Fruit fly (Drosophila melanogaster) whole organism, embryonic: Measurements from ENCODE around the gene CG33299.
A peak's percentile ranks its signal among the peaks of the same experiment; 100 is the strongest.

Experiments used
- BEAF-32 ChIP-seq: fragments of 200-800 bp; sonication (Bioruptor generic); optimal IDR thresholded peaks from 3 replicates; lab custom pipeline; 2017; ENCODE audit warnings: missing biosample characterization, missing genetic modification characterization, mild to moderate bottlenecking, moderate library complexity, missing genetic modification reagents
- BtbVII ChIP-seq: fragments of 200-800 bp; sonication (Bioruptor generic); optimal IDR thresholded peaks from 3 replicates; lab custom pipeline; 2017; ENCODE audit warnings: missing biosample characterization, mild to moderate bottlenecking, missing genetic modification characterization
- CG10209 ChIP-seq: fragments of 200-800 bp; sonication (Bioruptor generic); optimal IDR thresholded peaks from 3 replicates; lab custom pipeline; 2017; ENCODE audit warnings: missing biosample characterization, mild to moderate bottlenecking, missing genetic modification characterization, missing genetic modification reagents
- CG10462 ChIP-seq: fragments of 200-800 bp; sonication (Bioruptor generic); optimal IDR thresholded peaks from 2 replicates; lab custom pipeline; 2016; ENCODE audit warnings: missing biosample characterization, missing genetic modification characterization
- CG10654 ChIP-seq: fragments of 200-800 bp; sonication (Bioruptor generic); optimal IDR thresholded peaks from 2 replicates; lab custom pipeline; 2016; ENCODE audit warnings: missing biosample characterization, missing genetic modification characterization
- CG11247 ChIP-seq: fragments of 200-800 bp; sonication (Bioruptor generic); IDR thresholded peaks from 2 replicates; pipeline ENCODE4 v1.3.6; 2022; ENCODE audit warnings: missing biosample characterization, missing genetic modification characterization
- CG12104 ChIP-seq: fragments of 200-800 bp; sonication (Bioruptor generic); optimal IDR thresholded peaks from 3 replicates; lab custom pipeline; 2016; ENCODE audit warnings: missing biosample characterization, missing genetic modification characterization
- CG12219 ChIP-seq: fragments of 200-800 bp; sonication (Bioruptor generic); optimal IDR thresholded peaks from 3 replicates; lab custom pipeline; 2018; ENCODE audit warnings: missing biosample characterization, mild to moderate bottlenecking, missing genetic modification characterization
- CG12236 ChIP-seq: fragments of 200-800 bp; sonication (Bioruptor generic); optimal IDR thresholded peaks from 2 replicates; lab custom pipeline; 2016; ENCODE audit warnings: missing biosample characterization, missing genetic modification characterization
- CG13287 ChIP-seq: fragments of 200-800 bp; sonication (Bioruptor generic); IDR thresholded peaks from 2 replicates; pipeline ENCODE4 v1.3.6; 2022; ENCODE audit warnings: missing biosample characterization, missing genetic modification characterization; ENCODE audit not compliant: partially characterized antibody
- CG14860 ChIP-seq: fragments of 200-800 bp; sonication (Bioruptor generic); IDR thresholded peaks from 3 replicates; pipeline ENCODE4 v1.3.6; 2022; ENCODE audit warnings: missing biosample characterization, missing genetic modification characterization; ENCODE audit not compliant: partially characterized antibody
- CG18476 ChIP-seq: fragments of 200-800 bp; sonication (Bioruptor generic); optimal IDR thresholded peaks from 2 replicates; lab custom pipeline; 2016; ENCODE audit warnings: missing biosample characterization, mild to moderate bottlenecking, missing genetic modification characterization
- CG30020 ChIP-seq: fragments of 200-800 bp; optimal IDR thresholded peaks from 2 replicates; lab custom pipeline; 2019; ENCODE audit warnings: missing biosample characterization, mild to moderate bottlenecking, missing genetic modification characterization, moderate library complexity
- CG30403 ChIP-seq: fragments of 200-800 bp; sonication (Bioruptor generic); optimal IDR thresholded peaks from 3 replicates; lab custom pipeline; 2016; ENCODE audit warnings: missing biosample characterization, missing genetic modification characterization
- CG4820 ChIP-seq: fragments of 200-800 bp; sonication (Bioruptor generic); optimal IDR thresholded peaks from 3 replicates; lab custom pipeline; 2016; ENCODE audit warnings: missing biosample characterization, missing genetic modification characterization
- CG7745 ChIP-seq: fragments of 200-800 bp; sonication (Bioruptor generic); optimal IDR thresholded peaks from 2 replicates; lab custom pipeline; 2018; ENCODE audit warnings: missing biosample characterization, mild to moderate bottlenecking, missing genetic modification characterization, moderate library complexity
- CG8924 ChIP-seq: fragments of 200-800 bp; optimal IDR thresholded peaks from 3 replicates; lab custom pipeline; 2019; ENCODE audit warnings: missing biosample characterization, mild to moderate bottlenecking, missing genetic modification characterization, moderate library complexity
- D19B ChIP-seq: fragments of 200-800 bp; sonication (Bioruptor generic); optimal IDR thresholded peaks from 2 replicates; lab custom pipeline; 2017; ENCODE audit warnings: missing biosample characterization, mild to moderate bottlenecking, missing genetic modification characterization
- E2f2 ChIP-seq: fragments of 200-800 bp; sonication (Bioruptor generic); IDR thresholded peaks from 2 replicates; pipeline ENCODE4 v1.3.6; 2022; ENCODE audit warnings: missing biosample characterization, missing genetic modification characterization
- Elba2 ChIP-seq: fragments of 200-800 bp; sonication (Bioruptor generic); optimal IDR thresholded peaks from 3 replicates; lab custom pipeline; 2016; ENCODE audit warnings: missing biosample characterization, missing genetic modification characterization
- Ets97D ChIP-seq: fragments of 200-800 bp; sonication (Bioruptor generic); optimal IDR thresholded peaks from 3 replicates; lab custom pipeline; 2016; ENCODE audit warnings: missing biosample characterization, missing genetic modification characterization
- Fer3 ChIP-seq: fragments of 200-800 bp; sonication (Bioruptor generic); optimal IDR thresholded peaks from 2 replicates; lab custom pipeline; 2018; ENCODE audit warnings: missing biosample characterization, mild to moderate bottlenecking, missing genetic modification characterization, moderate library complexity
- Sin3A ChIP-seq: fragments of >200 bp; optimal IDR thresholded peaks from 2 replicates; lab custom pipeline; 2018
- Six4 ChIP-seq: fragments of 200-800 bp; sonication (Bioruptor generic); optimal IDR thresholded peaks from 2 replicates; lab custom pipeline; 2016; ENCODE audit warnings: missing biosample characterization, missing genetic modification characterization
- Trl ChIP-seq, 3 experiments: fragments of >200 bp in 2 of 3; fragments of 200-800 bp in 1 of 3; sonication (Bioruptor generic) in 1 of 3; optimal IDR thresholded peaks; 2 replicates in 1 of 3; 3 replicates in 2 of 3; lab custom pipeline; 2016 to 2017; ENCODE audit warnings: missing biosample characterization in 1 of 3, missing genetic modification characterization in 1 of 3
- ase ChIP-seq: fragments of 200-800 bp; sonication (Bioruptor generic); IDR thresholded peaks from 3 replicates; pipeline ENCODE4 v1.3.6; 2022; ENCODE audit warnings: missing biosample characterization, missing genetic modification characterization
- bbx ChIP-seq: fragments of 200-800 bp; sonication (Bioruptor generic); IDR thresholded peaks from 2 replicates; pipeline ENCODE4 v1.3.6; 2022; ENCODE audit warnings: missing biosample characterization, missing genetic modification characterization; ENCODE audit not compliant: partially characterized antibody
- cato ChIP-seq: fragments of 200-800 bp; sonication (Bioruptor generic); optimal IDR thresholded peaks from 2 replicates; lab custom pipeline; 2016; ENCODE audit warnings: missing biosample characterization, missing genetic modification characterization, borderline replicate concordance
- cg ChIP-seq: fragments of 200-800 bp; sonication (Bioruptor generic); optimal IDR thresholded peaks from 3 replicates; lab custom pipeline; 2019; ENCODE audit warnings: missing biosample characterization, mild to moderate bottlenecking, missing genetic modification characterization, moderate library complexity
- chinmo ChIP-seq: fragments of 200-800 bp; sonication (Bioruptor generic); IDR thresholded peaks from 4 replicates; pipeline ENCODE4 v1.3.6; 2022; ENCODE audit warnings: missing biosample characterization, missing genetic modification characterization; ENCODE audit not compliant: partially characterized antibody
- grn ChIP-seq: fragments of 200-800 bp; sonication (Bioruptor generic); optimal IDR thresholded peaks from 3 replicates; lab custom pipeline; 2017; ENCODE audit warnings: missing biosample characterization, missing genetic modification characterization
- hb ChIP-seq: fragments of 200-800 bp; sonication (Bioruptor generic); IDR thresholded peaks from 3 replicates; pipeline ENCODE4 v1.3.6; 2022; ENCODE audit warnings: missing biosample characterization, missing genetic modification characterization; ENCODE audit not compliant: partially characterized antibody
- ind ChIP-seq: fragments of 200-800 bp; sonication (Bioruptor generic); optimal IDR thresholded peaks from 3 replicates; lab custom pipeline; 2016; ENCODE audit warnings: missing biosample characterization, missing genetic modification characterization
- lilli ChIP-seq: fragments of 200-800 bp; sonication (Bioruptor generic); optimal IDR thresholded peaks from 3 replicates; lab custom pipeline; 2016; ENCODE audit warnings: missing biosample characterization, missing genetic modification characterization
- lola ChIP-seq, 3 experiments: fragments of >200 bp in 2 of 3; fragments of 200-800 bp in 1 of 3; sonication (Bioruptor generic) in 1 of 3; optimal IDR thresholded peaks; 2 replicates each; lab custom pipeline; 2017 to 2019; ENCODE audit warnings: missing biosample characterization in 3 of 3, missing genetic modification characterization in 3 of 3, mild to moderate bottlenecking in 1 of 3, moderate library complexity in 1 of 3
- mld ChIP-seq: fragments of 200-800 bp; sonication (Bioruptor generic); IDR thresholded peaks from 3 replicates; pipeline ENCODE4 v1.3.6; 2022; ENCODE audit warnings: missing biosample characterization, missing genetic modification characterization; ENCODE audit not compliant: partially characterized antibody
- nerfin-2 ChIP-seq: fragments of 200-800 bp; sonication (Bioruptor generic); IDR thresholded peaks from 2 replicates; pipeline ENCODE4 v1.3.6; 2022; ENCODE audit warnings: missing biosample characterization, missing genetic modification characterization; ENCODE audit not compliant: partially characterized antibody
- nom ChIP-seq: fragments of 200-800 bp; sonication (Bioruptor generic); optimal IDR thresholded peaks from 2 replicates; lab custom pipeline; 2017; ENCODE audit warnings: missing biosample characterization, missing genetic modification characterization, mild to moderate bottlenecking, moderate library complexity, missing genetic modification reagents
- pan ChIP-seq, 4 experiments: fragments of >200 bp in 3 of 4; fragments of 200-800 bp in 1 of 4; sonication (Bioruptor generic) in 1 of 4; optimal IDR thresholded peaks in 3 of 4; IDR thresholded peaks in 1 of 4; 2 replicates each; pipeline versions ENCODE4 v1.3.6 to Lab custom; 2017 to 2022; ENCODE audit warnings: missing biosample characterization in 2 of 4, missing genetic modification characterization in 2 of 4, mixed read lengths in 1 of 4
- pnt ChIP-seq: fragments of 200-800 bp; sonication (Bioruptor generic); optimal IDR thresholded peaks from 3 replicates; lab custom pipeline; 2016; ENCODE audit warnings: missing biosample characterization, missing genetic modification characterization
- sens-2 ChIP-seq: fragments of 200-800 bp; sonication (Bioruptor generic); IDR thresholded peaks from 2 replicates; pipeline ENCODE4 v1.3.6; 2022; ENCODE audit warnings: missing biosample characterization, missing genetic modification characterization
- sim ChIP-seq: fragments of 200-800 bp; sonication (Bioruptor generic); IDR thresholded peaks from 2 replicates; pipeline ENCODE4 v1.3.6; 2022; ENCODE audit warnings: missing biosample characterization, missing genetic modification characterization
- slp2 ChIP-seq: fragments of 200-800 bp; sonication (Bioruptor generic); optimal IDR thresholded peaks from 2 replicates; lab custom pipeline; 2016; ENCODE audit warnings: missing biosample characterization, missing genetic modification characterization
- sob ChIP-seq: fragments of 200-800 bp; sonication (Bioruptor generic); IDR thresholded peaks from 2 replicates; pipeline ENCODE4 v1.3.6; 2022; ENCODE audit warnings: missing biosample characterization, missing genetic modification characterization
- stc ChIP-seq: fragments of 200-800 bp; sonication (Bioruptor generic); IDR thresholded peaks from 2 replicates; pipeline ENCODE4 v1.3.6; 2022; ENCODE audit warnings: missing biosample characterization, missing genetic modification characterization
- sug ChIP-seq: fragments of 200-800 bp; optimal IDR thresholded peaks from 2 replicates; lab custom pipeline; 2019; ENCODE audit warnings: missing biosample characterization, mild to moderate bottlenecking, missing genetic modification characterization, moderate library complexity
- tll ChIP-seq, 2 experiments: fragments of 200-800 bp in 1 of 2; fragments of >200 bp in 1 of 2; sonication (Bioruptor generic) in 1 of 2; optimal IDR thresholded peaks; 2 replicates each; lab custom pipeline; 2017 to 2019; ENCODE audit warnings: missing biosample characterization in 2 of 2, missing genetic modification characterization in 2 of 2, mild to moderate bottlenecking in 1 of 2, moderate library complexity in 1 of 2
- unc-4 ChIP-seq: fragments of 200-800 bp; sonication (Bioruptor generic); IDR thresholded peaks from 2 replicates; pipeline ENCODE4 v1.3.6; 2022; ENCODE audit warnings: missing biosample characterization, missing genetic modification characterization; ENCODE audit not compliant: partially characterized antibody
- vnd ChIP-seq: fragments of 200-800 bp; sonication (Bioruptor generic); IDR thresholded peaks from 3 replicates; pipeline ENCODE4 v1.3.6; 2022; ENCODE audit warnings: missing biosample characterization, missing genetic modification characterization; ENCODE audit not compliant: partially characterized antibody

CG33299 gene

dm6 chr2L:9660516-9660920, 4.1 kb downstream of the CG33299 start (continued):
- TF ChIP-seq E2f2: peak; percentile 45; the same call in 1 of the 2 replicates
- TF ChIP-seq unc-4 (GFP tag; lab: Robert Waterston, UW): no peak
- TF ChIP-seq tll (GFP tag; optimal IDR thresholded peaks at IDR 0.05; lab: Kevin White, UChicago): no peak
- TF ChIP-seq bbx (GFP tag; lab: Robert Waterston, UW): no peak
- peak; percentile 73 for TF ChIP-seq CG18476 (GFP tag; lab: Kevin White, UChicago)
- no peak for TF ChIP-seq pan (optimal IDR thresholded peaks at IDR 0.05; lab: Kevin White, UChicago)
- TF ChIP-seq pan (GFP tag; optimal IDR thresholded peaks at IDR 0.05 in 1 of 2, IDR thresholded peaks at IDR 0.05 in 1 of 2): peak in 1 of 2 experiments; percentile 65
- no peak for TF ChIP-seq hb
- TF ChIP-seq CG10209 (GFP tag; lab: Kevin White, UChicago): peak; percentile 82
- TF ChIP-seq CG30020: no peak
- TF ChIP-seq ase (GFP tag; lab: Robert Waterston, UW): peak; percentile 62; the same call in 1 of the 3 replicates
- peak; percentile 37 for TF ChIP-seq Ets97D (GFP tag; lab: Kevin White, UChicago)
- TF ChIP-seq CG30403 (GFP tag; lab: Kevin White, UChicago): peak; percentile 68
- peak; percentile 75 for TF ChIP-seq CG8924 (tag; lab: Kevin White, UChicago)
- TF ChIP-seq sob (GFP tag; lab: Robert Waterston, UW): peak; percentile 79
- TF ChIP-seq CG12236 (GFP tag; lab: Kevin White, UChicago): no peak
- no peak for TF ChIP-seq mld (GFP tag; lab: Robert Waterston, UW)
- no peak for TF ChIP-seq CG7745
- TF ChIP-seq Sin3A: no peak
- TF ChIP-seq nom: no peak
- TF ChIP-seq lola (GFP tag; optimal IDR thresholded peaks at IDR 0.05; lab: Kevin White, UChicago): no peak
- no peak for TF ChIP-seq CG14860 (GFP tag; lab: Robert Waterston, UW)
- peak; percentile 18 for TF ChIP-seq pnt
- no peak for TF ChIP-seq CG13287 (GFP tag; lab: Robert Waterston, UW)
- TF ChIP-seq BEAF-32 (GFP tag; lab: Kevin White, UChicago): no peak
- no peak for TF ChIP-seq vnd
- peak; percentile 53 for TF ChIP-seq CG12219 (GFP tag; lab: Kevin White, UChicago)
- TF ChIP-seq nerfin-2 (GFP tag; lab: Robert Waterston, UW): no peak
- TF ChIP-seq chinmo (GFP tag; lab: Robert Waterston, UW): no peak
- no peak for TF ChIP-seq sens-2 (GFP tag; lab: Robert Waterston, UW)
- TF ChIP-seq D19B (GFP tag; lab: Kevin White, UChicago): peak; percentile 68
- TF ChIP-seq CG10462 (GFP tag; lab: Kevin White, UChicago): no peak
- peak; percentile 55 for TF ChIP-seq slp2
- peak; percentile 79 for TF ChIP-seq BtbVII (GFP tag; lab: Kevin White, UChicago)
- no peak for TF ChIP-seq Elba2 (GFP tag; lab: Kevin White, UChicago)
- peak; percentile 64 for TF ChIP-seq stc
- TF ChIP-seq cato (GFP tag; lab: Kevin White, UChicago): no peak
- TF ChIP-seq Fer3: peak; percentile 80
- no peak for TF ChIP-seq Six4 (GFP tag; lab: Kevin White, UChicago)
- TF ChIP-seq sug (tag; lab: Kevin White, UChicago): peak; percentile 69
- TF ChIP-seq ind (GFP tag; lab: Kevin White, UChicago): peak; percentile 66
- TF ChIP-seq CG4820 (GFP tag; lab: Kevin White, UChicago): peak; percentile 51
- TF ChIP-seq Trl (optimal IDR thresholded peaks at IDR 0.05; lab: Kevin White, UChicago): no peak
- no peak for TF ChIP-seq Trl (GFP tag; optimal IDR thresholded peaks at IDR 0.05; lab: Kevin White, UChicago)
- peak; percentile 78 for TF ChIP-seq lilli (GFP tag; lab: Kevin White, UChicago)
- TF ChIP-seq CG11247 (GFP tag; lab: Robert Waterston, UW): peak; percentile 46
- no peak for TF ChIP-seq sim (GFP tag; lab: Robert Waterston, UW)
- no peak for TF ChIP-seq cg (GFP tag; lab: Kevin White, UChicago)
- TF ChIP-seq CG10654 (GFP tag; lab: Kevin White, UChicago): peak; percentile 32
- TF ChIP-seq grn (GFP tag; lab: Kevin White, UChicago): no peak
- TF ChIP-seq CG12104: peak; percentile 38
